Worm (Caenorhabditis elegans) whole organism, L1 larva: ENCODE measurements around the gene C16B8.2.

Source experiments
- F16B12.6 ChIP-seq: fragments of 150-350 bp; optimal IDR thresholded peaks from 2 replicates; lab custom pipeline; 2014; ENCODE audit warnings: missing biosample characterization, missing genetic modification characterization
- Y116A8C.19 ChIP-seq: sonication (generic microtip); optimal IDR thresholded peaks from 2 replicates; lab custom pipeline; 2016; ENCODE audit warnings: missing compliant biosample characterization, missing genetic modification characterization, borderline replicate concordance
- alr-1 ChIP-seq: fragments of 200-800 bp; sonication (Bioruptor generic); optimal IDR thresholded peaks from 2 replicates; lab custom pipeline; 2018; ENCODE audit warnings: borderline replicate concordance, mild to moderate bottlenecking, missing genetic modification characterization, missing compliant biosample characterization
- ama-1 ChIP-seq: fragments of 150-350 bp; optimal IDR thresholded peaks from 2 replicates; lab custom pipeline; 2014
- blmp-1 ChIP-seq: fragments of 150-350 bp; optimal IDR thresholded peaks from 2 replicates; lab custom pipeline; 2014; ENCODE audit warnings: missing biosample characterization, missing genetic modification characterization
- ceh-8 ChIP-seq: fragments of 200-800 bp; sonication (Bioruptor generic); optimal IDR thresholded peaks from 2 replicates; lab custom pipeline; 2018; ENCODE audit warnings: mild to moderate bottlenecking, missing genetic modification characterization, moderate library complexity, missing compliant biosample characterization
- ceh-88 ChIP-seq: fragments of 200-800 bp; sonication (Bioruptor generic); IDR thresholded peaks from 2 replicates; pipeline ENCODE4 v1.3.6; 2022; ENCODE audit warnings: missing genetic modification characterization, missing compliant biosample characterization
- ceh-90 ChIP-seq: sonication (generic microtip); optimal IDR thresholded peaks from 2 replicates; lab custom pipeline; 2016; ENCODE audit warnings: missing genetic modification characterization, missing compliant biosample characterization
- ces-1 ChIP-seq: fragments of 150-350 bp; optimal IDR thresholded peaks from 2 replicates; lab custom pipeline; 2014; ENCODE audit warnings: missing biosample characterization, missing genetic modification reagents, missing genetic modification characterization
- dsc-1 ChIP-seq: sonication (generic microtip); optimal IDR thresholded peaks from 2 replicates; lab custom pipeline; 2016; ENCODE audit warnings: mild to moderate bottlenecking, missing genetic modification characterization, missing compliant biosample characterization
- egl-27 ChIP-seq, 2 experiments: fragments of 150-350 bp in 1 of 2; sonication (generic microtip); optimal IDR thresholded peaks; 3 replicates each; lab custom pipeline; 2017 to 2018; ENCODE audit warnings: missing biosample characterization in 2 of 2, missing genetic modification characterization in 2 of 2, missing genetic modification reagents in 2 of 2
- elt-3 ChIP-seq, 6 experiments: fragments of 150-350 bp in 1 of 6; sonication (generic microtip); optimal IDR thresholded peaks; 2 replicates each; lab custom pipeline; 2017 to 2018; ENCODE audit warnings: missing biosample characterization in 6 of 6, missing genetic modification characterization in 6 of 6, inconsistent platforms in 1 of 6
- fkh-10 ChIP-seq: sonication (generic microtip); optimal IDR thresholded peaks from 2 replicates; lab custom pipeline; 2017; ENCODE audit warnings: missing biosample characterization, missing genetic modification reagents, missing genetic modification characterization
- fkh-4 ChIP-seq: sonication (generic microtip); optimal IDR thresholded peaks from 2 replicates; lab custom pipeline; 2016; ENCODE audit warnings: missing compliant biosample characterization, missing genetic modification characterization, borderline replicate concordance
- fkh-8 ChIP-seq: sonication (generic microtip); optimal IDR thresholded peaks from 2 replicates; lab custom pipeline; 2016; ENCODE audit warnings: mild to moderate bottlenecking, missing genetic modification characterization, missing compliant biosample characterization
- grh-1 ChIP-seq: fragments of 200-800 bp; sonication (Bioruptor generic); IDR thresholded peaks from 2 replicates; pipeline ENCODE4 v1.3.6; 2022; ENCODE audit warnings: missing genetic modification reagents, missing genetic modification characterization, missing compliant biosample characterization
- hpl-2 ChIP-seq: fragments of 150-350 bp; optimal IDR thresholded peaks from 2 replicates; lab custom pipeline; 2014; ENCODE audit warnings: missing biosample characterization, missing genetic modification reagents, missing genetic modification characterization
- isw-1 ChIP-seq: fragments of 200-800 bp; sonication (Bioruptor generic); IDR thresholded peaks from 2 replicates; pipeline ENCODE4 v1.3.6; 2022; ENCODE audit warnings: missing genetic modification characterization, missing compliant biosample characterization
- jun-1 ChIP-seq: fragments of 150-350 bp; optimal IDR thresholded peaks from 2 replicates; lab custom pipeline; 2014; ENCODE audit warnings: missing biosample characterization, missing genetic modification reagents, missing genetic modification characterization
- lin-13 ChIP-seq: fragments of 150-350 bp; optimal IDR thresholded peaks from 2 replicates; lab custom pipeline; 2014; ENCODE audit warnings: missing biosample characterization, missing genetic modification reagents, missing genetic modification characterization
- lin-14 ChIP-seq: fragments of 200-800 bp; sonication (Bioruptor generic); optimal IDR thresholded peaks from 2 replicates; lab custom pipeline; 2018; ENCODE audit warnings: mild to moderate bottlenecking, missing genetic modification characterization, moderate library complexity, missing compliant biosample characterization
- lin-35 ChIP-seq, 2 experiments: fragments of 150-350 bp; optimal IDR thresholded peaks; 2 replicates each; lab custom pipeline; 2014; ENCODE audit warnings: missing biosample characterization in 2 of 2, missing genetic modification characterization in 2 of 2, missing genetic modification reagents in 2 of 2
- lin-39 ChIP-seq: fragments of 150-350 bp; optimal IDR thresholded peaks from 2 replicates; lab custom pipeline; 2014; ENCODE audit warnings: missing biosample characterization, missing genetic modification reagents, missing genetic modification characterization
- lsy-2 ChIP-seq, 2 experiments: fragments of 150-350 bp; optimal IDR thresholded peaks; 2 replicates each; lab custom pipeline; 2014; ENCODE audit warnings: missing biosample characterization in 2 of 2, missing genetic modification characterization in 2 of 2
- mdl-1 ChIP-seq, 2 experiments: fragments of 150-350 bp; optimal IDR thresholded peaks; 2 replicates each; lab custom pipeline; 2014 to 2017; ENCODE audit warnings: missing biosample characterization in 2 of 2, missing genetic modification characterization in 2 of 2, inconsistent platforms in 1 of 2
- mef-2 ChIP-seq: fragments of 150-350 bp; optimal IDR thresholded peaks from 2 replicates; lab custom pipeline; 2014; ENCODE audit warnings: missing biosample characterization, missing genetic modification characterization
- mep-1 ChIP-seq: fragments of 150-350 bp; optimal IDR thresholded peaks from 2 replicates; lab custom pipeline; 2014; ENCODE audit warnings: missing biosample characterization, missing genetic modification characterization
- nhr-11 ChIP-seq: fragments of 150-350 bp; optimal IDR thresholded peaks from 2 replicates; lab custom pipeline; 2014; ENCODE audit warnings: missing biosample characterization, missing genetic modification characterization
- nhr-12 ChIP-seq: sonication (generic microtip); optimal IDR thresholded peaks from 2 replicates; lab custom pipeline; 2017; ENCODE audit warnings: missing biosample characterization, missing genetic modification characterization
- nhr-19 ChIP-seq: fragments of 200-800 bp; sonication (Bioruptor generic); conservative IDR thresholded peaks from 2 replicates; pipeline ENCODE4 v1.3.6; 2022; ENCODE audit warnings: missing genetic modification characterization, missing compliant biosample characterization
- nhr-20 ChIP-seq: sonication (generic microtip); optimal IDR thresholded peaks from 2 replicates; lab custom pipeline; 2016; ENCODE audit warnings: mild to moderate bottlenecking, missing genetic modification characterization, missing compliant biosample characterization
- nhr-28 ChIP-seq: fragments of 150-350 bp; optimal IDR thresholded peaks from 2 replicates; lab custom pipeline; 2014; ENCODE audit warnings: missing biosample characterization, missing genetic modification characterization
- nhr-47 ChIP-seq: sonication (generic microtip); optimal IDR thresholded peaks from 2 replicates; lab custom pipeline; 2016; ENCODE audit warnings: mild to moderate bottlenecking, missing genetic modification characterization, moderate library complexity, missing compliant biosample characterization
- nhr-71 ChIP-seq: sonication (generic microtip); optimal IDR thresholded peaks from 2 replicates; lab custom pipeline; 2016; ENCODE audit warnings: mild to moderate bottlenecking, missing genetic modification characterization, moderate library complexity, missing compliant biosample characterization
- nhr-76 ChIP-seq: sonication (generic microtip); optimal IDR thresholded peaks from 2 replicates; lab custom pipeline; 2017; ENCODE audit warnings: missing biosample characterization, missing genetic modification characterization
- nhr-84 ChIP-seq: sonication (generic microtip); optimal IDR thresholded peaks from 2 replicates; lab custom pipeline; 2017; ENCODE audit warnings: missing biosample characterization, missing genetic modification characterization
- nhr-90 ChIP-seq: sonication (generic microtip); optimal IDR thresholded peaks from 2 replicates; lab custom pipeline; 2016; ENCODE audit warnings: mild to moderate bottlenecking, missing genetic modification characterization, missing compliant biosample characterization; ENCODE audit not compliant: poor library complexity
- pag-3 ChIP-seq: sonication (generic microtip); optimal IDR thresholded peaks from 2 replicates; lab custom pipeline; 2017; ENCODE audit warnings: missing genetic modification characterization, mild to moderate bottlenecking, missing compliant biosample characterization, antibody characterized with exemption, borderline replicate concordance; ENCODE audit not compliant: insufficient read depth
- rnt-1 ChIP-seq: sonication (generic microtip); optimal IDR thresholded peaks from 2 replicates; lab custom pipeline; 2016; ENCODE audit warnings: mild to moderate bottlenecking, missing genetic modification characterization, moderate library complexity, missing compliant biosample characterization
- snu-23 ChIP-seq: sonication (generic microtip); optimal IDR thresholded peaks from 2 replicates; lab custom pipeline; 2016; ENCODE audit warnings: missing genetic modification characterization, missing compliant biosample characterization
- sox-4 ChIP-seq: sonication (generic microtip); optimal IDR thresholded peaks from 2 replicates; lab custom pipeline; 2016; ENCODE audit warnings: missing genetic modification characterization, missing compliant biosample characterization
- sptf-1 ChIP-seq: fragments of 150-350 bp; optimal IDR thresholded peaks from 2 replicates; lab custom pipeline; 2014; ENCODE audit warnings: missing biosample characterization, missing genetic modification characterization
- swsn-7 ChIP-seq: sonication (generic microtip); optimal IDR thresholded peaks from 2 replicates; lab custom pipeline; 2016; ENCODE audit warnings: missing genetic modification characterization, missing compliant biosample characterization
- tbx-2 ChIP-seq: sonication (generic microtip); optimal IDR thresholded peaks from 2 replicates; lab custom pipeline; 2016; ENCODE audit warnings: missing genetic modification characterization, missing compliant biosample characterization
- tlp-1 ChIP-seq: fragments of 150-350 bp; optimal IDR thresholded peaks from 2 replicates; lab custom pipeline; 2014; ENCODE audit warnings: missing biosample characterization, missing genetic modification characterization
- unc-30 ChIP-seq: sonication (generic microtip); optimal IDR thresholded peaks from 2 replicates; lab custom pipeline; 2017; ENCODE audit warnings: missing biosample characterization, missing genetic modification characterization
- vab-15 ChIP-seq: sonication (generic microtip); optimal IDR thresholded peaks from 2 replicates; lab custom pipeline; 2017; ENCODE audit warnings: missing genotype, mild to moderate bottlenecking, missing genetic modification characterization, missing compliant biosample characterization
- zip-4 ChIP-seq: fragments of 200-800 bp; sonication (Bioruptor generic); optimal IDR thresholded peaks from 2 replicates; lab custom pipeline; 2018; ENCODE audit warnings: mild to moderate bottlenecking, missing genetic modification characterization, moderate library complexity, missing compliant biosample characterization
- ztf-11 ChIP-seq, 2 experiments: sonication (generic microtip); optimal IDR thresholded peaks; 2 replicates each; lab custom pipeline; 2016 to 2017; ENCODE audit warnings: missing genetic modification characterization in 2 of 2, missing biosample characterization in 1 of 2, missing compliant biosample characterization in 1 of 2

The C16B8.2 gene

DNA sequence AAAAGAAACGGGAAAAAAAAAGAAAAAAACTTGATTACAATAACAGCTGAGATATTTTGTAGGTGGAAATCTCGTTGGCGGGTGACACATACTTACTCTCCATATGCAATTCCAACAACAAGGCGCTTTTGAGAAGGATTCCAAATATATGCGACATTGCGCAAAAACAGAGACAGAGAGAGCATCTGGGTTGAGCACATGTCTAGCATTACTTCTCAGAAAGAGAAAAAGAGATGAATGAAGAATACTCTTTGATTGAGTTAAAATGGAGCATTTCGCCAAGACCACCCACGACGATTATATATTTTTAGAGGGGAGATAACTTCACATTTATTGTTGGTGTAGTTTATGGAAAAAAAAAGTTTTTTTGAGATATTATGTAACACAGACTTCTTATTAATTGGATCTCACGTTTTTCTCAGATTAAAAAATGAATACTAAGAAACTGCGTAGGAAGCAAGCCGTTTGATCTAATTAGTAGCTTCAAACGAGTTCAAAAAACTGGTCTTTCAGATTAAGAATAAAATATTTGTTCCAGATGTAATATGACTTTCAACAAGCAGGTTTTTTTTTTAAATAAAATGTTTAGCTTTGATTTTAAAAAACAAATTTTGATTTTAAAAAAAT, 21.2 kb downstream of the C16B8.2 start:
- TF ChIP-seq nhr-12 (tag; lab: Kevin White, UChicago), result no peak
- peak; percentile 18 for TF ChIP-seq fkh-10 (GFP tag; lab: Kevin White, UChicago)
- TF ChIP-seq tbx-2 (tag; lab: Kevin White, UChicago), result no peak
- TF ChIP-seq lin-35 (GFP tag; optimal IDR thresholded peaks at IDR 0.05; lab: Kevin White, UChicago), result no peak
- no peak for TF ChIP-seq nhr-19 (GFP tag; lab: Robert Waterston, UW)
- TF ChIP-seq nhr-71 (tag; lab: Kevin White, UChicago), result peak; percentile 63
- TF ChIP-seq fkh-8 (tag; lab: Kevin White, UChicago), result peak; percentile 75
- no peak for TF ChIP-seq sptf-1 (tag; lab: Kevin White, UChicago)
- TF ChIP-seq fkh-4 (tag; lab: Kevin White, UChicago), result peak; percentile 31
- no peak for TF ChIP-seq ceh-90 (tag; lab: Kevin White, UChicago)
- TF ChIP-seq mef-2 (tag; lab: Kevin White, UChicago), result peak; percentile 40
- no peak for TF ChIP-seq zip-4 (GFP tag; lab: Kevin White, UChicago)
- TF ChIP-seq lin-14 (GFP tag; lab: Kevin White, UChicago), result peak; percentile 65
- no peak for TF ChIP-seq Y116A8C.19 (tag; lab: Kevin White, UChicago)
- TF ChIP-seq dsc-1 (tag; lab: Kevin White, UChicago), result peak; percentile 97
- peak; percentile 50 for TF ChIP-seq nhr-47
- no peak for TF ChIP-seq nhr-28 (tag; lab: Kevin White, UChicago)
- TF ChIP-seq swsn-7 (tag; lab: Kevin White, UChicago), result peak; percentile 11
- no peak for TF ChIP-seq snu-23 (GFP tag; lab: Kevin White, UChicago)

- peak; percentile 35 for TF ChIP-seq nhr-71 (tag; lab: Kevin White, UChicago)
- TF ChIP-seq ama-1 (lab: Kevin White, UChicago), result no peak
- no peak for TF ChIP-seq nhr-90 (tag; lab: Kevin White, UChicago)
- no peak for TF ChIP-seq F16B12.6 (tag; lab: Kevin White, UChicago)
- TF ChIP-seq dsc-1 (tag; lab: Kevin White, UChicago), result peak; percentile 43
- no peak for TF ChIP-seq nhr-76 (tag; lab: Kevin White, UChicago)
- no peak for TF ChIP-seq egl-27 (tag; optimal IDR thresholded peaks at IDR 0.05; lab: Kevin White, UChicago)
- no peak for TF ChIP-seq jun-1 (tag; lab: Kevin White, UChicago)
- no peak for TF ChIP-seq ces-1
- no peak for TF ChIP-seq tlp-1 (tag; lab: Kevin White, UChicago)
- no peak for TF ChIP-seq pag-3 (tag; lab: Kevin White, UChicago)
- no peak for TF ChIP-seq sox-4 (tag; lab: Kevin White, UChicago)
- TF ChIP-seq vab-15 (tag; lab: Kevin White, UChicago), result no peak
- no peak for TF ChIP-seq nhr-11 (tag; lab: Kevin White, UChicago)
- TF ChIP-seq nhr-20 (tag; lab: Kevin White, UChicago), result peak; percentile 39
- TF ChIP-seq mdl-1 (tag; optimal IDR thresholded peaks at IDR 0.05; lab: Kevin White, UChicago), result no peak
- TF ChIP-seq lin-13 (GFP tag; lab: Kevin White, UChicago), result no peak
- TF ChIP-seq mep-1 (tag; lab: Kevin White, UChicago), result no peak
- no peak for TF ChIP-seq fkh-4 (tag; lab: Kevin White, UChicago)
- TF ChIP-seq nhr-19 (GFP tag; lab: Robert Waterston, UW), result 0 out of 2 replicates have a peak, but pooled peaks have one; percentile 10
- TF ChIP-seq rnt-1, result peak; percentile 12
- no peak for TF ChIP-seq alr-1 (tag; lab: Kevin White, UChicago)
- TF ChIP-seq lin-39 (tag; lab: Kevin White, UChicago), result no peak
- no peak for TF ChIP-seq lin-35 (GFP tag; optimal IDR thresholded peaks at IDR 0.05; lab: Kevin White, UChicago)
- TF ChIP-seq ztf-11 (tag; optimal IDR thresholded peaks at IDR 0.05; lab: Kevin White, UChicago), result no peak
- no peak for TF ChIP-seq ceh-88 (GFP tag; lab: Robert Waterston, UW)
- TF ChIP-seq lin-14 (GFP tag; lab: Kevin White, UChicago), result peak; percentile 26
- no peak for TF ChIP-seq isw-1 (GFP tag; lab: Robert Waterston, UW)
- no peak for TF ChIP-seq snu-23 (GFP tag; lab: Kevin White, UChicago)
- TF ChIP-seq Y116A8C.19 (tag; lab: Kevin White, UChicago), result no peak
- TF ChIP-seq lsy-2 (tag; optimal IDR thresholded peaks at IDR 0.05; lab: Kevin White, UChicago), result no peak
- no peak for TF ChIP-seq hpl-2
- TF ChIP-seq nhr-84 (tag; lab: Kevin White, UChicago), result no peak
- no peak for TF ChIP-seq elt-3 (tag; optimal IDR thresholded peaks at IDR 0.05; lab: Kevin White, UChicago)
- no peak for TF ChIP-seq grh-1 (GFP tag; lab: Robert Waterston, UW)
- TF ChIP-seq unc-30 (tag; lab: Kevin White, UChicago), result no peak
- TF ChIP-seq ceh-8 (GFP tag; lab: Kevin White, UChicago), result no peak
- no peak for TF ChIP-seq blmp-1 (tag; lab: Kevin White, UChicago)
These were observed 22.2 kb downstream of the C16B8.2 start for ce11 chrX:3944073-3944472.
